Worm (Caenorhabditis elegans) whole organism, L1 larva: ENCODE data around the gene rnf-113.
"Not testable (repeated sequence)": the region's sequence is repeated elsewhere in the genome, so short reads cannot be mapped to it uniquely, and the experiment has no call there.

Experiments used
- C34B4.2 ChIP-seq: sonication (generic microtip); optimal IDR thresholded peaks from 2 replicates; lab custom pipeline; 2017; ENCODE audit warnings: mild to moderate bottlenecking, missing genetic modification characterization, missing compliant biosample characterization
- aha-1 ChIP-seq: fragments of 150-350 bp; optimal IDR thresholded peaks from 2 replicates; lab custom pipeline; 2014; ENCODE audit warnings: missing biosample characterization, missing genetic modification characterization
- aly-2 ChIP-seq: fragments of 150-350 bp; optimal IDR thresholded peaks from 2 replicates; lab custom pipeline; 2014; ENCODE audit warnings: missing biosample characterization, missing genetic modification characterization
- ceh-8 ChIP-seq: fragments of 200-800 bp; sonication (Bioruptor generic); optimal IDR thresholded peaks from 2 replicates; lab custom pipeline; 2018; ENCODE audit warnings: mild to moderate bottlenecking, missing genetic modification characterization, moderate library complexity, missing compliant biosample characterization
- ceh-82 ChIP-seq, 3 experiments: fragments of 150-350 bp in 1 of 3; sonication (generic microtip) in 2 of 3; optimal IDR thresholded peaks; 2 replicates each; lab custom pipeline; 2014 to 2017; ENCODE audit warnings: missing biosample characterization in 3 of 3, missing genetic modification characterization in 3 of 3
- ceh-88 ChIP-seq: fragments of 200-800 bp; sonication (Bioruptor generic); IDR thresholded peaks from 2 replicates; pipeline ENCODE4 v1.3.6; 2022; ENCODE audit warnings: missing genetic modification characterization, missing compliant biosample characterization
- ceh-90 ChIP-seq: sonication (generic microtip); optimal IDR thresholded peaks from 2 replicates; lab custom pipeline; 2016; ENCODE audit warnings: missing genetic modification characterization, missing compliant biosample characterization
- ces-1 ChIP-seq: fragments of 150-350 bp; optimal IDR thresholded peaks from 2 replicates; lab custom pipeline; 2014; ENCODE audit warnings: missing biosample characterization, missing genetic modification reagents, missing genetic modification characterization
- dpl-1 ChIP-seq, 3 experiments: fragments of 150-350 bp in 2 of 3; sonication (generic microtip) in 1 of 3; optimal IDR thresholded peaks; 2 replicates each; lab custom pipeline; 2014 to 2017; ENCODE audit warnings: missing biosample characterization in 3 of 3, missing genetic modification characterization in 3 of 3, missing genetic modification reagents in 3 of 3
- dsc-1 ChIP-seq: sonication (generic microtip); optimal IDR thresholded peaks from 2 replicates; lab custom pipeline; 2016; ENCODE audit warnings: mild to moderate bottlenecking, missing genetic modification characterization, missing compliant biosample characterization
- efl-1 ChIP-seq, 4 experiments: fragments of 150-350 bp; optimal IDR thresholded peaks in 3 of 4; peaks in 1 of 4; 1 replicate in 1 of 4; 2 replicates in 3 of 4; lab custom pipeline; 2014; ENCODE audit warnings: missing biosample characterization in 2 of 4, missing genetic modification characterization in 2 of 4, missing genetic modification reagents in 2 of 4
- elt-2 ChIP-seq: sonication (generic microtip); optimal IDR thresholded peaks from 2 replicates; lab custom pipeline; 2016; ENCODE audit warnings: missing genetic modification characterization, mild to moderate bottlenecking, inconsistent platforms, missing compliant biosample characterization, missing genetic modification reagents
- elt-3 ChIP-seq, 6 experiments: fragments of 150-350 bp in 1 of 6; sonication (generic microtip); optimal IDR thresholded peaks; 2 replicates each; lab custom pipeline; 2017 to 2018; ENCODE audit warnings: missing biosample characterization in 6 of 6, missing genetic modification characterization in 6 of 6, inconsistent platforms in 1 of 6
- fkh-10 ChIP-seq: sonication (generic microtip); optimal IDR thresholded peaks from 2 replicates; lab custom pipeline; 2017; ENCODE audit warnings: missing biosample characterization, missing genetic modification reagents, missing genetic modification characterization
- fos-1 ChIP-seq: fragments of 150-350 bp; optimal IDR thresholded peaks from 2 replicates; lab custom pipeline; 2014; ENCODE audit warnings: missing biosample characterization, missing genetic modification characterization
- hlh-17 ChIP-seq: fragments of 200-800 bp; sonication (Bioruptor generic); optimal IDR thresholded peaks from 2 replicates; lab custom pipeline; 2018; ENCODE audit warnings: missing genetic modification characterization, mild to moderate bottlenecking, missing compliant biosample characterization, moderate library complexity, borderline replicate concordance
- jun-1 ChIP-seq: fragments of 150-350 bp; optimal IDR thresholded peaks from 2 replicates; lab custom pipeline; 2014; ENCODE audit warnings: missing biosample characterization, missing genetic modification reagents, missing genetic modification characterization
- lin-13 ChIP-seq: fragments of 150-350 bp; optimal IDR thresholded peaks from 2 replicates; lab custom pipeline; 2014; ENCODE audit warnings: missing biosample characterization, missing genetic modification reagents, missing genetic modification characterization
- lin-15B ChIP-seq: fragments of 150-350 bp; sonication (generic microtip); optimal IDR thresholded peaks from 3 replicates; lab custom pipeline; 2014; ENCODE audit warnings: missing biosample characterization, missing genetic modification characterization
- lin-39 ChIP-seq: fragments of 150-350 bp; optimal IDR thresholded peaks from 2 replicates; lab custom pipeline; 2014; ENCODE audit warnings: missing biosample characterization, missing genetic modification reagents, missing genetic modification characterization
- lsy-2 ChIP-seq, 2 experiments: fragments of 150-350 bp; optimal IDR thresholded peaks; 2 replicates each; lab custom pipeline; 2014; ENCODE audit warnings: missing biosample characterization in 2 of 2, missing genetic modification characterization in 2 of 2
- mdl-1 ChIP-seq, 2 experiments: fragments of 150-350 bp; optimal IDR thresholded peaks; 2 replicates each; lab custom pipeline; 2014 to 2017; ENCODE audit warnings: missing biosample characterization in 2 of 2, missing genetic modification characterization in 2 of 2, inconsistent platforms in 1 of 2
- mep-1 ChIP-seq: fragments of 150-350 bp; optimal IDR thresholded peaks from 2 replicates; lab custom pipeline; 2014; ENCODE audit warnings: missing biosample characterization, missing genetic modification characterization
- nhr-12 ChIP-seq: sonication (generic microtip); optimal IDR thresholded peaks from 2 replicates; lab custom pipeline; 2017; ENCODE audit warnings: missing biosample characterization, missing genetic modification characterization
- nhr-20 ChIP-seq: sonication (generic microtip); optimal IDR thresholded peaks from 2 replicates; lab custom pipeline; 2016; ENCODE audit warnings: mild to moderate bottlenecking, missing genetic modification characterization, missing compliant biosample characterization
- nhr-28 ChIP-seq: fragments of 150-350 bp; optimal IDR thresholded peaks from 2 replicates; lab custom pipeline; 2014; ENCODE audit warnings: missing biosample characterization, missing genetic modification characterization
- nhr-47 ChIP-seq: sonication (generic microtip); optimal IDR thresholded peaks from 2 replicates; lab custom pipeline; 2016; ENCODE audit warnings: mild to moderate bottlenecking, missing genetic modification characterization, moderate library complexity, missing compliant biosample characterization
- nhr-76 ChIP-seq: sonication (generic microtip); optimal IDR thresholded peaks from 2 replicates; lab custom pipeline; 2017; ENCODE audit warnings: missing biosample characterization, missing genetic modification characterization
- nhr-77 ChIP-seq: fragments of 150-350 bp; optimal IDR thresholded peaks from 2 replicates; lab custom pipeline; 2014; ENCODE audit warnings: missing biosample characterization, missing genetic modification characterization
- nhr-85 ChIP-seq: sonication (generic microtip); peaks from one replicate; lab custom pipeline; 2016; ENCODE audit warnings: missing genetic modification characterization, inconsistent platforms, missing compliant biosample characterization
- pag-3 ChIP-seq: sonication (generic microtip); optimal IDR thresholded peaks from 2 replicates; lab custom pipeline; 2017; ENCODE audit warnings: missing genetic modification characterization, mild to moderate bottlenecking, missing compliant biosample characterization, antibody characterized with exemption, borderline replicate concordance; ENCODE audit not compliant: insufficient read depth
- rnt-1 ChIP-seq: sonication (generic microtip); optimal IDR thresholded peaks from 2 replicates; lab custom pipeline; 2016; ENCODE audit warnings: mild to moderate bottlenecking, missing genetic modification characterization, moderate library complexity, missing compliant biosample characterization
- snpc-4 ChIP-seq: fragments of 150-350 bp; optimal IDR thresholded peaks from 2 replicates; lab custom pipeline; 2014; ENCODE audit warnings: missing biosample characterization, missing genetic modification characterization
- sptf-1 ChIP-seq: fragments of 150-350 bp; optimal IDR thresholded peaks from 2 replicates; lab custom pipeline; 2014; ENCODE audit warnings: missing biosample characterization, missing genetic modification characterization
- sup-37 ChIP-seq: fragments of 200-800 bp; sonication (Bioruptor generic); optimal IDR thresholded peaks from 2 replicates; lab custom pipeline; 2018; ENCODE audit warnings: mild to moderate bottlenecking, missing genetic modification characterization, missing compliant biosample characterization
- tlp-1 ChIP-seq: fragments of 150-350 bp; optimal IDR thresholded peaks from 2 replicates; lab custom pipeline; 2014; ENCODE audit warnings: missing biosample characterization, missing genetic modification characterization
- unc-130 ChIP-seq: fragments of 150-350 bp; optimal IDR thresholded peaks from 2 replicates; lab custom pipeline; 2017; ENCODE audit warnings: missing biosample characterization, missing genetic modification characterization, inconsistent platforms
- unc-86 ChIP-seq: sonication (generic microtip); optimal IDR thresholded peaks from 2 replicates; lab custom pipeline; 2016; ENCODE audit warnings: missing genetic modification characterization, missing compliant biosample characterization
- zag-1 ChIP-seq: fragments of 150-350 bp; optimal IDR thresholded peaks from 2 replicates; lab custom pipeline; 2014; ENCODE audit warnings: missing biosample characterization, missing genetic modification characterization
- zip-4 ChIP-seq: fragments of 200-800 bp; sonication (Bioruptor generic); optimal IDR thresholded peaks from 2 replicates; lab custom pipeline; 2018; ENCODE audit warnings: mild to moderate bottlenecking, missing genetic modification characterization, moderate library complexity, missing compliant biosample characterization
- ztf-11 ChIP-seq, 2 experiments: sonication (generic microtip); optimal IDR thresholded peaks; 2 replicates each; lab custom pipeline; 2016 to 2017; ENCODE audit warnings: missing genetic modification characterization in 2 of 2, missing biosample characterization in 1 of 2, missing compliant biosample characterization in 1 of 2

The rnf-113 gene

ce11 chrIII:10755480-10756066 is 1.9 kb downstream of the rnf-113 start, which contains the start of gene hpl-2:
hpl-2 (minus strand) TSS chrIII:10755530.
- TF ChIP-seq nhr-85 (tag; lab: Kevin White, UChicago) (no peak), efl-1 (optimal IDR thresholded peaks at IDR 0.05; lab: Kevin White, UChicago) (no peak), efl-1 (GFP tag; optimal IDR thresholded peaks at IDR 0.05 in 1 of 2; lab: Kevin White, UChicago) (peak in 1 of 2 experiments; percentile 93), rnt-1 (tag; lab: Kevin White, UChicago) (no peak), fkh-10 (no peak), aly-2 (no peak)

- TF ChIP-seq efl-1 (optimal IDR thresholded peaks at IDR 0.05; lab: Kevin White, UChicago): no peak
- TF ChIP-seq efl-1 (GFP tag; optimal IDR thresholded peaks at IDR 0.05 in 1 of 2; lab: Kevin White, UChicago): peak in 1 of 2 experiments; percentile 95
- TF ChIP-seq pag-3 (tag; lab: Kevin White, UChicago): no peak
Measured at ce11 chrIII:10754379-10754778, 3.1 kb downstream of the rnf-113 start.

- not testable (repeated sequence) for TF ChIP-seq nhr-28, snpc-4, tlp-1 (tag; lab: Kevin White, UChicago)
Measured at ce11 chrIII:10750043-10750442, 7.4 kb downstream of the rnf-113 start, which contains the start of gene enu-3.6. enu-3.6 (plus strand) TSS chrIII:10750434.

- peak; percentile 81 to 86 for TF ChIP-seq efl-1 (optimal IDR thresholded peaks at IDR 0.05; lab: Kevin White, UChicago)
- TF ChIP-seq efl-1 (GFP tag; optimal IDR thresholded peaks at IDR 0.05 in 1 of 2; lab: Kevin White, UChicago): peak; percentile 85 to 96
- TF ChIP-seq elt-3 (tag; optimal IDR thresholded peaks at IDR 0.05; lab: Kevin White, UChicago): peak in 2 of 6 experiments; percentile 5 to 52
- TF ChIP-seq ces-1 (GFP tag; lab: Kevin White, UChicago): no peak
- peak; percentile 72 for TF ChIP-seq mep-1 (tag; lab: Kevin White, UChicago)
- TF ChIP-seq sup-37: no peak
- peak; percentile 16 for TF ChIP-seq lin-13 (GFP tag; lab: Kevin White, UChicago)
- no peak for TF ChIP-seq fkh-10
- TF ChIP-seq ceh-82 (tag; optimal IDR thresholded peaks at IDR 0.05; lab: Kevin White, UChicago): peak; percentile 31 to 70 (median 35)
- TF ChIP-seq ztf-11 (tag; optimal IDR thresholded peaks at IDR 0.05; lab: Kevin White, UChicago): no peak
- TF ChIP-seq lsy-2 (tag; optimal IDR thresholded peaks at IDR 0.05; lab: Kevin White, UChicago): peak; percentile 71 to 85
- no peak for TF ChIP-seq nhr-12 (tag; lab: Kevin White, UChicago)
- TF ChIP-seq rnt-1 (tag; lab: Kevin White, UChicago): peak; percentile 46
- no peak for TF ChIP-seq pag-3 (tag; lab: Kevin White, UChicago)
- TF ChIP-seq mdl-1 (tag; optimal IDR thresholded peaks at IDR 0.05; lab: Kevin White, UChicago): peak in 1 of 2 experiments; percentile 53
- TF ChIP-seq nhr-28 (tag; lab: Kevin White, UChicago): no peak
- TF ChIP-seq ceh-8 (GFP tag; lab: Kevin White, UChicago): no peak
- peak; percentile 19 for TF ChIP-seq dsc-1 (tag; lab: Kevin White, UChicago)
- no peak for TF ChIP-seq lin-39 (tag; lab: Kevin White, UChicago)
- TF ChIP-seq aha-1 (tag; lab: Kevin White, UChicago): no peak
- TF ChIP-seq lin-15B (tag; lab: Kevin White, UChicago): peak; percentile 67
- no peak for TF ChIP-seq ceh-90 (tag; lab: Kevin White, UChicago)
- no peak for TF ChIP-seq hlh-17 (GFP tag; lab: Kevin White, UChicago)
- no peak for TF ChIP-seq ceh-88
- no peak for TF ChIP-seq unc-86
- TF ChIP-seq sptf-1 (tag; lab: Kevin White, UChicago): no peak
- no peak for TF ChIP-seq nhr-76 (tag; lab: Kevin White, UChicago)
- peak; percentile 47 for TF ChIP-seq nhr-47 (tag; lab: Kevin White, UChicago)
- TF ChIP-seq jun-1 (tag; lab: Kevin White, UChicago): peak; percentile 42
- TF ChIP-seq nhr-77 (tag; lab: Kevin White, UChicago): peak; percentile 59
- peak; percentile 77 for TF ChIP-seq zip-4 (GFP tag; lab: Kevin White, UChicago)
- TF ChIP-seq zag-1 (tag; lab: Kevin White, UChicago): no peak
- no peak for TF ChIP-seq fos-1
- peak; percentile 84 to 89 (median 84) for TF ChIP-seq dpl-1 (GFP tag; optimal IDR thresholded peaks at IDR 0.05; lab: Kevin White, UChicago)
- TF ChIP-seq nhr-20 (tag; lab: Kevin White, UChicago): peak; percentile 55
- TF ChIP-seq unc-130 (tag; lab: Kevin White, UChicago): peak; percentile 57
- TF ChIP-seq elt-2 (tag; lab: Kevin White, UChicago): no peak
- no peak for TF ChIP-seq C34B4.2 (tag; lab: Kevin White, UChicago)
Measured at ce11 chrIII:10747620-10748479, 9.6 kb downstream of the rnf-113 start, which contains the start of the genes ran-1 and dkc-1. ran-1 (minus strand) TSS chrIII:10747728. dkc-1 (plus strand) TSS chrIII:10748429.
